Fruit fly (Drosophila melanogaster) whole organism, pupa: ENCODE results near the gene Actn.
A peak's percentile ranks its signal among the peaks of the same experiment; 100 is the strongest.

Source experiments
- CG10348 ChIP-seq: fragments of 200-800 bp; sonication (Bioruptor generic); IDR thresholded peaks from 2 replicates; pipeline ENCODE4 v1.3.6; 2022; ENCODE audit warnings: missing biosample characterization, missing genetic modification characterization
- CG12605 ChIP-seq: fragments of 200-800 bp; sonication (Bioruptor generic); IDR thresholded peaks from 2 replicates; pipeline ENCODE4 v1.3.6; 2022; ENCODE audit warnings: missing biosample characterization, missing genetic modification characterization
- CG13204 ChIP-seq: fragments of 200-800 bp; sonication (Bioruptor generic); optimal IDR thresholded peaks from 2 replicates; lab custom pipeline; 2018; ENCODE audit warnings: missing biosample characterization, mild to moderate bottlenecking, missing genetic modification characterization, moderate library complexity
- CG14655 ChIP-seq: fragments of 200-800 bp; sonication (Bioruptor generic); optimal IDR thresholded peaks from 3 replicates; lab custom pipeline; 2017; ENCODE audit warnings: mild to moderate bottlenecking, missing biosample characterization, missing genetic modification reagents, missing genetic modification characterization
- CG15710 ChIP-seq: fragments of 200-800 bp; sonication (Bioruptor generic); optimal IDR thresholded peaks from 2 replicates; lab custom pipeline; 2018; ENCODE audit warnings: missing biosample characterization, mild to moderate bottlenecking, missing genetic modification characterization, moderate library complexity
- CG17806 ChIP-seq: fragments of 200-800 bp; sonication (Bioruptor generic); optimal IDR thresholded peaks from 2 replicates; lab custom pipeline; 2018; ENCODE audit warnings: missing biosample characterization, mild to moderate bottlenecking, missing genetic modification characterization, moderate library complexity
- CG32121 ChIP-seq: fragments of 200-800 bp; sonication (Bioruptor generic); IDR thresholded peaks from 2 replicates; pipeline ENCODE4 v1.3.6; 2022; ENCODE audit warnings: missing biosample characterization, missing genetic modification characterization
- CG34367 ChIP-seq: fragments of 200-800 bp; sonication (Bioruptor generic); optimal IDR thresholded peaks from 2 replicates; lab custom pipeline; 2018; ENCODE audit warnings: missing biosample characterization, mild to moderate bottlenecking, missing genetic modification characterization
- CG4496 ChIP-seq: fragments of 200-800 bp; sonication (Bioruptor generic); IDR thresholded peaks from 3 replicates; pipeline ENCODE4 v1.3.6; 2022; ENCODE audit warnings: missing biosample characterization, missing genetic modification characterization
- CG8159 ChIP-seq: fragments of 200-800 bp; sonication (Bioruptor generic); optimal IDR thresholded peaks from 3 replicates; lab custom pipeline; 2018; ENCODE audit warnings: missing biosample characterization, mild to moderate bottlenecking, missing genetic modification characterization, moderate library complexity
- CG8301 ChIP-seq: fragments of 200-800 bp; sonication (Bioruptor generic); optimal IDR thresholded peaks from 2 replicates; lab custom pipeline; 2018; ENCODE audit warnings: missing biosample characterization, mild to moderate bottlenecking, missing genetic modification characterization
- CG9948 ChIP-seq: fragments of 200-800 bp; sonication (Bioruptor generic); optimal IDR thresholded peaks from 2 replicates; lab custom pipeline; 2018; ENCODE audit warnings: missing biosample characterization, mild to moderate bottlenecking, missing genetic modification characterization, moderate library complexity
- D1 ChIP-seq: fragments of 200-800 bp; sonication (Bioruptor generic); optimal IDR thresholded peaks from 2 replicates; lab custom pipeline; 2018; ENCODE audit warnings: missing biosample characterization, mild to moderate bottlenecking, missing genetic modification characterization, moderate library complexity
- EcR ChIP-seq: fragments of 200-800 bp; sonication (Bioruptor generic); optimal IDR thresholded peaks from 3 replicates; lab custom pipeline; 2019; ENCODE audit warnings: missing biosample characterization, missing genetic modification characterization, mild to moderate bottlenecking, moderate library complexity, missing genetic modification reagents
- Ets98B ChIP-seq: fragments of 200-800 bp; sonication (Bioruptor generic); IDR thresholded peaks from 2 replicates; pipeline ENCODE4 v1.3.6; 2022; ENCODE audit warnings: missing biosample characterization, missing genetic modification characterization
- Pif1A ChIP-seq: fragments of 200-800 bp; sonication (Bioruptor generic); optimal IDR thresholded peaks from 3 replicates; lab custom pipeline; 2016; ENCODE audit warnings: missing biosample characterization, missing genetic modification characterization
- Pif1B ChIP-seq: fragments of 200-800 bp; sonication (Bioruptor generic); optimal IDR thresholded peaks from 3 replicates; lab custom pipeline; 2016; ENCODE audit warnings: missing biosample characterization, missing genetic modification characterization
- Snoo ChIP-seq: fragments of 200-800 bp; sonication (Bioruptor generic); optimal IDR thresholded peaks from 3 replicates; lab custom pipeline; 2017; ENCODE audit warnings: missing biosample characterization, mild to moderate bottlenecking, missing genetic modification characterization, inconsistent platforms
- fd96Ca ChIP-seq: fragments of 200-800 bp; sonication (Bioruptor generic); IDR thresholded peaks from 3 replicates; pipeline ENCODE4 v1.3.6; 2022; ENCODE audit warnings: missing biosample characterization, missing genetic modification characterization
- gl ChIP-seq: fragments of 200-800 bp; sonication (Bioruptor generic); optimal IDR thresholded peaks from 2 replicates; lab custom pipeline; 2018; ENCODE audit warnings: missing biosample characterization, mild to moderate bottlenecking, missing genetic modification characterization
- rn ChIP-seq: fragments of 200-800 bp; sonication (Bioruptor generic); IDR thresholded peaks from 2 replicates; pipeline ENCODE4 v1.3.6; 2022; ENCODE audit warnings: missing biosample characterization, missing genetic modification characterization

Gene Actn

dm6 chrX:1975879-1976601 lies 66.1 kb downstream of the Actn start:
- TF ChIP-seq CG8159 (tag; lab: Kevin White, UChicago) (no peak), EcR (peak; percentile 96), CG13204 (peak; percentile 1), CG4496 (peak; percentile 62; the same call in 2 of the 3 replicates), gl (tag; lab: Kevin White, UChicago) (no peak), fd96Ca (peak; percentile 54; the same call in 1 of the 3 replicates), CG32121 (GFP tag; lab: Robert Waterston, UW) (peak; percentile 27), CG8301 (tag; lab: Kevin White, UChicago) (peak; percentile 22), Snoo (tag; lab: Kevin White, UChicago) (no peak), CG34367 (tag; lab: Kevin White, UChicago) (no peak), D1 (no peak), Pif1B (GFP tag; lab: Kevin White, UChicago) (no peak), CG10348 (no peak), CG17806 (tag; lab: Kevin White, UChicago) (no peak), rn (no peak), Ets98B (GFP tag; lab: Robert Waterston, UW) (peak; percentile 45), Pif1A (no peak), CG12605 (GFP tag; lab: Robert Waterston, UW) (peak; percentile 39; the same call in 1 of the 2 replicates), CG14655 (GFP tag; lab: Kevin White, UChicago) (peak; percentile 23), CG15710 (no peak), CG9948 (tag; lab: Kevin White, UChicago) (no peak)
